Fruit fly (Drosophila melanogaster) whole organism, embryonic: Measurements from ENCODE around the gene CG14440.

ENCODE experiments used
- Abd-B ChIP-seq: fragments of 200-800 bp; sonication (Bioruptor generic); optimal IDR thresholded peaks from 2 replicates; lab custom pipeline; 2018; ENCODE audit warnings: missing biosample characterization, mild to moderate bottlenecking, missing genetic modification characterization, moderate library complexity
- Aef1 ChIP-seq: fragments of 200-800 bp; sonication (Bioruptor generic); IDR thresholded peaks from 3 replicates; pipeline ENCODE4 v1.3.6; 2022; ENCODE audit warnings: missing biosample characterization, missing genetic modification characterization
- Blimp-1 ChIP-seq: fragments of 200-800 bp; sonication (Bioruptor generic); optimal IDR thresholded peaks from 3 replicates; lab custom pipeline; 2018; ENCODE audit warnings: missing biosample characterization, missing genetic modification characterization, mild to moderate bottlenecking, moderate library complexity, missing genetic modification reagents
- CG10979 ChIP-seq: fragments of 200-800 bp; sonication (Bioruptor generic); optimal IDR thresholded peaks from 2 replicates; lab custom pipeline; 2018; ENCODE audit warnings: missing biosample characterization, mild to moderate bottlenecking, missing genetic modification characterization, moderate library complexity
- CG11560 ChIP-seq: fragments of 200-800 bp; sonication (Bioruptor generic); IDR thresholded peaks from 3 replicates; pipeline ENCODE4 v1.3.6; 2022; ENCODE audit warnings: missing biosample characterization, missing genetic modification characterization
- CG12071 ChIP-seq: fragments of 200-800 bp; sonication (Bioruptor generic); optimal IDR thresholded peaks from 3 replicates; lab custom pipeline; 2018; ENCODE audit warnings: missing biosample characterization, mild to moderate bottlenecking, missing genetic modification characterization
- CG12744 ChIP-seq: fragments of 200-800 bp; sonication (Bioruptor generic); optimal IDR thresholded peaks from 2 replicates; lab custom pipeline; 2016; ENCODE audit warnings: missing biosample characterization, missing genetic modification characterization
- CG12942 ChIP-seq: fragments of 200-800 bp; sonication (Bioruptor generic); optimal IDR thresholded peaks from 3 replicates; lab custom pipeline; 2016; ENCODE audit warnings: missing biosample characterization, missing genetic modification characterization
- CG13296 ChIP-seq: fragments of 200-800 bp; sonication (Bioruptor generic); optimal IDR thresholded peaks from 3 replicates; lab custom pipeline; 2018; ENCODE audit warnings: missing biosample characterization, mild to moderate bottlenecking, missing genetic modification characterization
- CG13894 ChIP-seq: fragments of 200-800 bp; sonication (Bioruptor generic); optimal IDR thresholded peaks from 3 replicates; lab custom pipeline; 2018; ENCODE audit warnings: missing biosample characterization, mild to moderate bottlenecking, missing genetic modification characterization, moderate library complexity
- CG14014 ChIP-seq: fragments of 200-800 bp; sonication (Bioruptor generic); IDR thresholded peaks from 2 replicates; pipeline ENCODE4 v1.3.6; 2022; ENCODE audit warnings: missing biosample characterization, missing genetic modification characterization
- CG14441 ChIP-seq: fragments of 200-800 bp; sonication (Bioruptor generic); IDR thresholded peaks from 2 replicates; pipeline ENCODE4 v1.3.6; 2022; ENCODE audit warnings: missing biosample characterization, missing genetic modification characterization
- CG30020 ChIP-seq: fragments of 200-800 bp; optimal IDR thresholded peaks from 2 replicates; lab custom pipeline; 2019; ENCODE audit warnings: missing biosample characterization, mild to moderate bottlenecking, missing genetic modification characterization, moderate library complexity
- CG34224 ChIP-seq: fragments of 200-800 bp; sonication (Bioruptor generic); IDR thresholded peaks from 3 replicates; pipeline ENCODE4 v1.3.6; 2022; ENCODE audit warnings: missing biosample characterization, missing genetic modification characterization; ENCODE audit not compliant: partially characterized antibody
- CG34376 ChIP-seq: fragments of 200-800 bp; sonication (Bioruptor generic); optimal IDR thresholded peaks from 2 replicates; lab custom pipeline; 2018; ENCODE audit warnings: missing biosample characterization, mild to moderate bottlenecking, missing genetic modification characterization
- CG42726 ChIP-seq: fragments of 200-800 bp; sonication (Bioruptor generic); IDR thresholded peaks from 2 replicates; pipeline ENCODE4 v1.3.6; 2022; ENCODE audit warnings: missing biosample characterization, missing genetic modification characterization; ENCODE audit not compliant: partially characterized antibody
- CG6689 ChIP-seq: fragments of 200-800 bp; sonication (Bioruptor generic); IDR thresholded peaks from 2 replicates; pipeline ENCODE4 v1.3.6; 2022; ENCODE audit warnings: missing biosample characterization, missing genetic modification characterization
- CG6791 ChIP-seq: fragments of 200-800 bp; sonication (Bioruptor generic); IDR thresholded peaks from 3 replicates; pipeline ENCODE4 v1.3.6; 2022; ENCODE audit warnings: missing biosample characterization, missing genetic modification characterization; ENCODE audit not compliant: partially characterized antibody
- CG7556 ChIP-seq: fragments of 200-800 bp; sonication (Bioruptor generic); optimal IDR thresholded peaks from 2 replicates; lab custom pipeline; 2017; ENCODE audit warnings: missing biosample characterization, mild to moderate bottlenecking, missing genetic modification characterization
- CG8924 ChIP-seq: fragments of 200-800 bp; optimal IDR thresholded peaks from 3 replicates; lab custom pipeline; 2019; ENCODE audit warnings: missing biosample characterization, mild to moderate bottlenecking, missing genetic modification characterization, moderate library complexity
- CG9215 ChIP-seq: fragments of 200-800 bp; sonication (Bioruptor generic); IDR thresholded peaks from 2 replicates; pipeline ENCODE4 v1.3.6; 2022; ENCODE audit warnings: missing biosample characterization, missing genetic modification characterization
- CG9797 ChIP-seq: fragments of 200-800 bp; sonication (Bioruptor generic); optimal IDR thresholded peaks from 3 replicates; lab custom pipeline; 2018; ENCODE audit warnings: missing biosample characterization, mild to moderate bottlenecking, missing genetic modification characterization
- CTCF ChIP-seq: fragments of 200-800 bp; sonication (Bioruptor generic); optimal IDR thresholded peaks from 2 replicates; lab custom pipeline; 2017; ENCODE audit warnings: missing biosample characterization, mild to moderate bottlenecking, missing genetic modification characterization, moderate library complexity
- D19A ChIP-seq: fragments of 200-800 bp; optimal IDR thresholded peaks from 3 replicates; lab custom pipeline; 2019; ENCODE audit warnings: missing biosample characterization, mild to moderate bottlenecking, missing genetic modification characterization, moderate library complexity
- Dip3 ChIP-seq: fragments of 200-800 bp; sonication (Bioruptor generic); optimal IDR thresholded peaks from 3 replicates; lab custom pipeline; 2016; ENCODE audit warnings: missing biosample characterization, missing genetic modification characterization
- E2f2 ChIP-seq: fragments of 200-800 bp; sonication (Bioruptor generic); IDR thresholded peaks from 2 replicates; pipeline ENCODE4 v1.3.6; 2022; ENCODE audit warnings: missing biosample characterization, missing genetic modification characterization
- HHEX ChIP-seq: fragments of 200-800 bp; sonication (Bioruptor generic); optimal IDR thresholded peaks from 3 replicates; lab custom pipeline; 2017; ENCODE audit warnings: missing biosample characterization, mild to moderate bottlenecking, missing genetic modification characterization, missing genetic modification reagents
- HLH3B ChIP-seq: fragments of 200-800 bp; sonication (Bioruptor generic); IDR thresholded peaks from 2 replicates; pipeline ENCODE4 v1.3.6; 2022; ENCODE audit warnings: missing biosample characterization, missing genetic modification characterization
- HLHmδ ChIP-seq: fragments of 200-800 bp; sonication (Bioruptor generic); optimal IDR thresholded peaks from 2 replicates; lab custom pipeline; 2018; ENCODE audit warnings: missing biosample characterization, mild to moderate bottlenecking, missing genetic modification characterization, moderate library complexity
- Hr39 ChIP-seq: fragments of >200 bp; optimal IDR thresholded peaks from 2 replicates; lab custom pipeline; 2017
- Meics ChIP-seq: fragments of 200-800 bp; sonication (Bioruptor generic); optimal IDR thresholded peaks from 2 replicates; lab custom pipeline; 2017; ENCODE audit warnings: missing biosample characterization, mild to moderate bottlenecking, missing genetic modification characterization
- Nf-YB ChIP-seq: fragments of 200-800 bp; sonication (Bioruptor generic); optimal IDR thresholded peaks from 3 replicates; lab custom pipeline; 2019; ENCODE audit warnings: missing biosample characterization, mild to moderate bottlenecking, missing genetic modification characterization, moderate library complexity
- PHDP ChIP-seq: fragments of 200-800 bp; sonication (Bioruptor generic); optimal IDR thresholded peaks from 3 replicates; lab custom pipeline; 2018; ENCODE audit warnings: missing biosample characterization, mild to moderate bottlenecking, missing genetic modification characterization, moderate library complexity
- Ptx1 ChIP-seq: fragments of 200-800 bp; sonication (Bioruptor generic); IDR thresholded peaks from 2 replicates; pipeline ENCODE4 v1.3.6; 2022; ENCODE audit warnings: missing biosample characterization, missing genetic modification characterization
- Sox100B ChIP-seq: fragments of 200-800 bp; sonication (Bioruptor generic); optimal IDR thresholded peaks from 3 replicates; lab custom pipeline; 2018; ENCODE audit warnings: missing biosample characterization, mild to moderate bottlenecking, missing genetic modification characterization
- amos ChIP-seq: fragments of 200-800 bp; sonication (Bioruptor generic); IDR thresholded peaks from 2 replicates; pipeline ENCODE4 v1.3.6; 2022; ENCODE audit warnings: missing biosample characterization, missing genetic modification characterization; ENCODE audit not compliant: partially characterized antibody
- dimm ChIP-seq: fragments of 200-800 bp; sonication (Bioruptor generic); IDR thresholded peaks from 2 replicates; pipeline ENCODE4 v1.3.6; 2022; ENCODE audit warnings: missing biosample characterization, missing genetic modification characterization
- en ChIP-seq: fragments of 200-800 bp; sonication (Bioruptor generic); optimal IDR thresholded peaks from 2 replicates; lab custom pipeline; 2016; ENCODE audit warnings: missing biosample characterization, missing genetic modification characterization
- ken ChIP-seq: fragments of 200-800 bp; sonication (Bioruptor generic); IDR thresholded peaks from 3 replicates; pipeline ENCODE4 v1.3.6; 2022; ENCODE audit warnings: missing biosample characterization, missing genetic modification characterization
- lov ChIP-seq, 2 experiments: fragments of 200-800 bp in 1 of 2; fragments of >200 bp in 1 of 2; sonication (Bioruptor generic) in 1 of 2; IDR thresholded peaks in 1 of 2; optimal IDR thresholded peaks in 1 of 2; 2 replicates in 1 of 2; 3 replicates in 1 of 2; pipeline versions ENCODE4 v1.3.6 to Lab custom; 2017 to 2022; ENCODE audit warnings: missing biosample characterization in 1 of 2, missing genetic modification characterization in 1 of 2
- nom ChIP-seq: fragments of 200-800 bp; sonication (Bioruptor generic); optimal IDR thresholded peaks from 2 replicates; lab custom pipeline; 2017; ENCODE audit warnings: missing biosample characterization, missing genetic modification characterization, mild to moderate bottlenecking, moderate library complexity, missing genetic modification reagents
- pum ChIP-seq: fragments of 200-800 bp; sonication (Bioruptor generic); optimal IDR thresholded peaks from 2 replicates; lab custom pipeline; 2016; ENCODE audit warnings: missing biosample characterization, missing genetic modification characterization
- shn ChIP-seq: fragments of 200-800 bp; sonication (Bioruptor generic); optimal IDR thresholded peaks from 3 replicates; lab custom pipeline; 2016; ENCODE audit warnings: missing biosample characterization, missing genetic modification characterization
- sna ChIP-seq: fragments of 200-800 bp; sonication (Bioruptor generic); IDR thresholded peaks from 2 replicates; pipeline ENCODE4 v1.3.6; 2022; ENCODE audit warnings: missing biosample characterization, missing genetic modification characterization; ENCODE audit not compliant: partially characterized antibody
- so ChIP-seq: fragments of 200-800 bp; sonication (Bioruptor generic); IDR thresholded peaks from 3 replicates; pipeline ENCODE4 v1.3.6; 2022; ENCODE audit warnings: missing biosample characterization, missing genetic modification characterization
- tap ChIP-seq: fragments of 200-800 bp; optimal IDR thresholded peaks from 3 replicates; lab custom pipeline; 2019; ENCODE audit warnings: missing biosample characterization, mild to moderate bottlenecking, missing genetic modification characterization, moderate library complexity
- tgo ChIP-seq: fragments of 200-800 bp; sonication (Bioruptor generic); IDR thresholded peaks from 3 replicates; pipeline ENCODE4 v1.3.6; 2022; ENCODE audit warnings: missing biosample characterization, missing genetic modification characterization
- tx ChIP-seq: fragments of 200-800 bp; sonication (Bioruptor generic); optimal IDR thresholded peaks from 2 replicates; lab custom pipeline; 2016; ENCODE audit warnings: missing biosample characterization, missing genetic modification characterization

The CG14440 gene

dm6 chrX:6656626-6657558 is 41.5 kb downstream of the CG14440 start (continued):
- no peak for TF ChIP-seq amos (GFP tag; lab: Robert Waterston, UW)
- peak; percentile 64 for TF ChIP-seq CG7556 (GFP tag; lab: Kevin White, UChicago)
- TF ChIP-seq Blimp-1 (GFP tag; lab: Kevin White, UChicago): peak; percentile 94
- no peak for TF ChIP-seq CTCF (GFP tag; lab: Kevin White, UChicago)
- no peak for TF ChIP-seq tgo (GFP tag; lab: Robert Waterston, UW)
- peak; percentile 55 for TF ChIP-seq CG8924 (tag; lab: Kevin White, UChicago)
- no peak for TF ChIP-seq lov (optimal IDR thresholded peaks at IDR 0.05; lab: Kevin White, UChicago)
- TF ChIP-seq lov (GFP tag; IDR thresholded peaks at IDR 0.05; lab: Robert Waterston, UW): no peak
- TF ChIP-seq CG42726 (GFP tag; lab: Robert Waterston, UW): no peak
- no peak for TF ChIP-seq so (GFP tag; lab: Robert Waterston, UW)
- no peak for TF ChIP-seq tx (GFP tag; lab: Kevin White, UChicago)
- TF ChIP-seq Dip3 (GFP tag; lab: Kevin White, UChicago): no peak
- TF ChIP-seq sna (GFP tag; lab: Robert Waterston, UW): no peak
- TF ChIP-seq CG9215: 0 out of 2 replicates have a peak, but pooled peaks have one; percentile 13
- TF ChIP-seq CG13894 (tag; lab: Kevin White, UChicago): peak; percentile 67
- no peak for TF ChIP-seq Hr39 (lab: Kevin White, UChicago)
- TF ChIP-seq CG34224 (GFP tag; lab: Robert Waterston, UW): no peak
- TF ChIP-seq Aef1 (GFP tag; lab: Robert Waterston, UW): no peak
- TF ChIP-seq PHDP (tag; lab: Kevin White, UChicago): peak; percentile 61
- TF ChIP-seq Nf-YB (GFP tag; lab: Kevin White, UChicago): peak; percentile 33
- TF ChIP-seq CG9797 (GFP tag; lab: Kevin White, UChicago): no peak
- peak; percentile 22 for TF ChIP-seq Sox100B (GFP tag; lab: Kevin White, UChicago)
- peak; percentile 22 for TF ChIP-seq tap (tag; lab: Kevin White, UChicago)
- no peak for TF ChIP-seq Abd-B (GFP tag; lab: Kevin White, UChicago)
- TF ChIP-seq CG6791 (GFP tag; lab: Robert Waterston, UW): no peak
- TF ChIP-seq dimm (GFP tag; lab: Robert Waterston, UW): no peak
- no peak for TF ChIP-seq en
- TF ChIP-seq CG10979 (tag; lab: Kevin White, UChicago): peak; percentile 22
- TF ChIP-seq CG12071: no peak
- no peak; the same call in 1 of the 2 replicates for TF ChIP-seq CG6689 (GFP tag; lab: Robert Waterston, UW)
- TF ChIP-seq D19A (tag; lab: Kevin White, UChicago): peak; percentile 42
- peak; percentile 65 for TF ChIP-seq CG13296 (GFP tag; lab: Kevin White, UChicago)
- TF ChIP-seq shn (GFP tag; lab: Kevin White, UChicago): no peak
- TF ChIP-seq CG12942 (GFP tag; lab: Kevin White, UChicago): no peak
- TF ChIP-seq CG14441 (GFP tag; lab: Robert Waterston, UW): 0 out of 2 replicates have a peak, but pooled peaks have one; percentile 28
- TF ChIP-seq HLHmδ: no peak
- peak; percentile 46 for TF ChIP-seq HHEX (GFP tag; lab: Kevin White, UChicago)
- peak; percentile 57 for TF ChIP-seq Meics (GFP tag; lab: Kevin White, UChicago)
- no peak for TF ChIP-seq HLH3B (GFP tag; lab: Robert Waterston, UW)
- no peak for TF ChIP-seq pum (GFP tag; lab: Kevin White, UChicago)
- TF ChIP-seq Ptx1: no peak
- peak; percentile 63 for TF ChIP-seq nom (GFP tag; lab: Kevin White, UChicago)
- no peak for TF ChIP-seq ken (GFP tag; lab: Robert Waterston, UW)
- TF ChIP-seq CG34376 (GFP tag; lab: Kevin White, UChicago): peak; percentile 82
- TF ChIP-seq CG11560 (tag; lab: Robert Waterston, UW): no peak
- peak; percentile 45; the same call in 1 of the 2 replicates for TF ChIP-seq CG14014 (GFP tag; lab: Robert Waterston, UW)
- peak; percentile 7 for TF ChIP-seq CG30020 (tag; lab: Kevin White, UChicago)
- TF ChIP-seq E2f2 (GFP tag; lab: Robert Waterston, UW): peak; percentile 25; the same call in 1 of the 2 replicates
- TF ChIP-seq CG12744 (GFP tag; lab: Kevin White, UChicago): no peak
